Fruit fly (Drosophila melanogaster) whole organism, embryonic: ENCODE data around the gene CG5968.

Source experiments
- Abd-B ChIP-seq: fragments of 200-800 bp; sonication (Bioruptor generic); optimal IDR thresholded peaks from 2 replicates; lab custom pipeline; 2018; ENCODE audit warnings: missing biosample characterization, mild to moderate bottlenecking, missing genetic modification characterization, moderate library complexity
- Atf6 ChIP-seq: fragments of 200-800 bp; sonication (Bioruptor generic); IDR thresholded peaks from 2 replicates; pipeline ENCODE4 v1.3.6; 2022; ENCODE audit warnings: missing biosample characterization, missing genetic modification characterization
- CG10366 ChIP-seq: fragments of 200-800 bp; sonication (Bioruptor generic); IDR thresholded peaks from 2 replicates; pipeline ENCODE4 v1.3.6; 2022; ENCODE audit warnings: missing biosample characterization, missing genetic modification characterization
- CG10565 ChIP-seq: fragments of 200-800 bp; sonication (Bioruptor generic); optimal IDR thresholded peaks from 3 replicates; lab custom pipeline; 2016; ENCODE audit warnings: missing biosample characterization, mild to moderate bottlenecking, missing genetic modification characterization
- CG12219 ChIP-seq: fragments of 200-800 bp; sonication (Bioruptor generic); optimal IDR thresholded peaks from 3 replicates; lab custom pipeline; 2018; ENCODE audit warnings: missing biosample characterization, mild to moderate bottlenecking, missing genetic modification characterization
- CG12236 ChIP-seq: fragments of 200-800 bp; sonication (Bioruptor generic); optimal IDR thresholded peaks from 2 replicates; lab custom pipeline; 2016; ENCODE audit warnings: missing biosample characterization, missing genetic modification characterization
- CG12769 ChIP-seq: fragments of 200-800 bp; sonication (Bioruptor generic); optimal IDR thresholded peaks from 2 replicates; lab custom pipeline; 2019; ENCODE audit warnings: missing biosample characterization, mild to moderate bottlenecking, missing genetic modification characterization, moderate library complexity
- CG13424 ChIP-seq: fragments of 200-800 bp; sonication (Bioruptor generic); optimal IDR thresholded peaks from 2 replicates; lab custom pipeline; 2019; ENCODE audit warnings: missing biosample characterization, mild to moderate bottlenecking, missing genetic modification characterization, moderate library complexity
- CG14667 ChIP-seq: fragments of 200-800 bp; sonication (Bioruptor generic); IDR thresholded peaks from 2 replicates; pipeline ENCODE4 v1.3.6; 2022; ENCODE audit warnings: missing biosample characterization, missing genetic modification characterization
- CG15011 ChIP-seq: fragments of 200-800 bp; sonication (Bioruptor generic); optimal IDR thresholded peaks from 3 replicates; lab custom pipeline; 2018; ENCODE audit warnings: missing biosample characterization, mild to moderate bottlenecking, missing genetic modification characterization
- CG1602 ChIP-seq: fragments of 200-800 bp; sonication (Bioruptor generic); optimal IDR thresholded peaks from 3 replicates; lab custom pipeline; 2016; ENCODE audit warnings: missing biosample characterization, missing genetic modification characterization
- CG31224 ChIP-seq: fragments of 200-800 bp; sonication (Bioruptor generic); IDR thresholded peaks from 2 replicates; pipeline ENCODE4 v1.3.6; 2022; ENCODE audit warnings: missing biosample characterization, missing genetic modification characterization
- CG31365 ChIP-seq: fragments of 200-800 bp; sonication (Bioruptor generic); optimal IDR thresholded peaks from 2 replicates; lab custom pipeline; 2018; ENCODE audit warnings: missing biosample characterization, mild to moderate bottlenecking, missing genetic modification characterization
- CG34224 ChIP-seq: fragments of 200-800 bp; sonication (Bioruptor generic); IDR thresholded peaks from 3 replicates; pipeline ENCODE4 v1.3.6; 2022; ENCODE audit warnings: missing biosample characterization, missing genetic modification characterization; ENCODE audit not compliant: partially characterized antibody
- CG3838 ChIP-seq: fragments of 200-800 bp; sonication (Bioruptor generic); optimal IDR thresholded peaks from 3 replicates; lab custom pipeline; 2016; ENCODE audit warnings: missing biosample characterization, missing genetic modification characterization
- CG4424 ChIP-seq: fragments of 200-800 bp; sonication (Bioruptor generic); optimal IDR thresholded peaks from 3 replicates; lab custom pipeline; 2016; ENCODE audit warnings: missing biosample characterization, missing genetic modification characterization
- CG6254 ChIP-seq: fragments of 200-800 bp; sonication (Bioruptor generic); optimal IDR thresholded peaks from 3 replicates; lab custom pipeline; 2017; ENCODE audit warnings: mild to moderate bottlenecking, missing biosample characterization, missing genetic modification reagents, missing genetic modification characterization
- CG6854 ChIP-seq: fragments of 200-800 bp; sonication (Bioruptor generic); optimal IDR thresholded peaks from 3 replicates; lab custom pipeline; 2017; ENCODE audit warnings: missing biosample characterization, mild to moderate bottlenecking, missing genetic modification characterization
- CG7928 ChIP-seq: fragments of 200-800 bp; sonication (Bioruptor generic); optimal IDR thresholded peaks from 2 replicates; lab custom pipeline; 2017; ENCODE audit warnings: missing biosample characterization, mild to moderate bottlenecking, missing genetic modification characterization
- CG9437 ChIP-seq: fragments of 200-800 bp; sonication (Bioruptor generic); optimal IDR thresholded peaks from 2 replicates; lab custom pipeline; 2018; ENCODE audit warnings: missing biosample characterization, mild to moderate bottlenecking, missing genetic modification characterization
- CG9609 ChIP-seq: fragments of 200-800 bp; sonication (Bioruptor generic); optimal IDR thresholded peaks from 3 replicates; lab custom pipeline; 2016; ENCODE audit warnings: missing biosample characterization, missing genetic modification characterization
- Camta ChIP-seq: fragments of 200-800 bp; sonication (Bioruptor generic); optimal IDR thresholded peaks from 2 replicates; lab custom pipeline; 2016; ENCODE audit warnings: missing biosample characterization, missing genetic modification characterization
- Dad ChIP-seq: fragments of 200-800 bp; sonication (Bioruptor generic); optimal IDR thresholded peaks from 3 replicates; lab custom pipeline; 2016; ENCODE audit warnings: missing biosample characterization, missing genetic modification characterization
- Dip3 ChIP-seq: fragments of 200-800 bp; sonication (Bioruptor generic); optimal IDR thresholded peaks from 3 replicates; lab custom pipeline; 2016; ENCODE audit warnings: missing biosample characterization, missing genetic modification characterization
- Dp ChIP-seq: fragments of 200-800 bp; sonication (Bioruptor generic); optimal IDR thresholded peaks from 2 replicates; lab custom pipeline; 2018; ENCODE audit warnings: missing biosample characterization, mild to moderate bottlenecking, missing genetic modification characterization, moderate library complexity
- E2f2 ChIP-seq: fragments of 200-800 bp; sonication (Bioruptor generic); IDR thresholded peaks from 2 replicates; pipeline ENCODE4 v1.3.6; 2022; ENCODE audit warnings: missing biosample characterization, missing genetic modification characterization
- Ets65A ChIP-seq: fragments of 200-800 bp; sonication (Bioruptor generic); peaks from one replicate; lab custom pipeline; 2016; ENCODE audit warnings: missing biosample characterization, missing genetic modification characterization
- GATAe ChIP-seq: fragments of 200-800 bp; sonication (Bioruptor generic); conservative IDR thresholded peaks from 2 replicates; pipeline ENCODE4 v1.3.6; 2022; ENCODE audit warnings: missing biosample characterization, missing genetic modification characterization
- Gug ChIP-seq: fragments of 200-800 bp; sonication (Bioruptor generic); IDR thresholded peaks from 4 replicates; pipeline ENCODE4 v1.3.6; 2022; ENCODE audit warnings: missing biosample characterization, missing genetic modification characterization
- HLHmδ ChIP-seq: fragments of 200-800 bp; sonication (Bioruptor generic); optimal IDR thresholded peaks from 2 replicates; lab custom pipeline; 2018; ENCODE audit warnings: missing biosample characterization, mild to moderate bottlenecking, missing genetic modification characterization, moderate library complexity
- Nf-YB ChIP-seq: fragments of 200-800 bp; sonication (Bioruptor generic); optimal IDR thresholded peaks from 3 replicates; lab custom pipeline; 2019; ENCODE audit warnings: missing biosample characterization, mild to moderate bottlenecking, missing genetic modification characterization, moderate library complexity
- Opbp ChIP-seq: fragments of 200-800 bp; sonication (Bioruptor generic); IDR thresholded peaks from 3 replicates; pipeline ENCODE4 v1.3.6; 2022; ENCODE audit warnings: missing biosample characterization, missing genetic modification characterization; ENCODE audit not compliant: partially characterized antibody
- Rfx ChIP-seq: fragments of 200-800 bp; sonication (Bioruptor generic); IDR thresholded peaks from 2 replicates; pipeline ENCODE4 v1.3.6; 2022; ENCODE audit warnings: missing biosample characterization, missing genetic modification characterization
- Sin3A ChIP-seq: fragments of >200 bp; optimal IDR thresholded peaks from 2 replicates; lab custom pipeline; 2018
- Tbp ChIP-seq: fragments of >200 bp; optimal IDR thresholded peaks from 2 replicates; lab custom pipeline; 2018; ENCODE audit warnings: missing biosample characterization, missing genetic modification characterization
- Usf ChIP-seq: fragments of 200-800 bp; sonication (Bioruptor generic); optimal IDR thresholded peaks from 2 replicates; lab custom pipeline; 2017; ENCODE audit warnings: missing genotype, missing biosample characterization, missing genetic modification characterization
- Vsx1 ChIP-seq: fragments of 200-800 bp; sonication (Bioruptor generic); optimal IDR thresholded peaks from 2 replicates; lab custom pipeline; 2017; ENCODE audit warnings: missing biosample characterization, mild to moderate bottlenecking, missing genetic modification characterization, missing genetic modification reagents
- Xbp1 ChIP-seq: fragments of 200-800 bp; sonication (Bioruptor generic); optimal IDR thresholded peaks from 3 replicates; lab custom pipeline; 2016; ENCODE audit warnings: missing biosample characterization, mild to moderate bottlenecking, missing genetic modification characterization
- YL-1 ChIP-seq: fragments of 200-800 bp; sonication (Bioruptor generic); optimal IDR thresholded peaks from 3 replicates; lab custom pipeline; 2017; ENCODE audit warnings: missing biosample characterization, mild to moderate bottlenecking, missing genetic modification characterization
- aop ChIP-seq: fragments of 200-800 bp; sonication (Bioruptor generic); IDR thresholded peaks from 2 replicates; pipeline ENCODE4 v1.3.6; 2022; ENCODE audit warnings: missing biosample characterization, missing genetic modification characterization
- ap ChIP-seq: fragments of 200-800 bp; sonication (Bioruptor generic); IDR thresholded peaks from 2 replicates; pipeline ENCODE4 v1.3.6; 2022; ENCODE audit warnings: missing biosample characterization, missing genetic modification characterization
- disco-r ChIP-seq: fragments of 200-800 bp; sonication (Bioruptor generic); optimal IDR thresholded peaks from 2 replicates; lab custom pipeline; 2016; ENCODE audit warnings: missing biosample characterization, missing genetic modification characterization
- dpn ChIP-seq, 2 experiments: fragments of 200-800 bp; sonication (Bioruptor generic); optimal IDR thresholded peaks; 3 replicates each; lab custom pipeline; 2016; ENCODE audit warnings: missing biosample characterization in 2 of 2, missing genetic modification characterization in 2 of 2
- eyg ChIP-seq: fragments of 200-800 bp; sonication (Bioruptor generic); optimal IDR thresholded peaks from 3 replicates; lab custom pipeline; 2016; ENCODE audit warnings: missing biosample characterization, missing genetic modification characterization
- fd96Cb ChIP-seq: fragments of 200-800 bp; sonication (Bioruptor generic); optimal IDR thresholded peaks from 2 replicates; lab custom pipeline; 2018; ENCODE audit warnings: missing biosample characterization, mild to moderate bottlenecking, missing genetic modification characterization, moderate library complexity
- fru ChIP-seq: fragments of >200 bp; optimal IDR thresholded peaks from 2 replicates; lab custom pipeline; 2017
- ham ChIP-seq: fragments of 200-800 bp; sonication (Bioruptor generic); IDR thresholded peaks from 2 replicates; pipeline ENCODE4 v1.3.6; 2022; ENCODE audit warnings: missing biosample characterization, missing genetic modification characterization
- nerfin-1 ChIP-seq: fragments of 200-800 bp; sonication (Bioruptor generic); optimal IDR thresholded peaks from 3 replicates; lab custom pipeline; 2019; ENCODE audit warnings: missing biosample characterization, mild to moderate bottlenecking, missing genetic modification characterization, moderate library complexity
- odd ChIP-seq: fragments of 200-800 bp; sonication (Bioruptor generic); optimal IDR thresholded peaks from 2 replicates; lab custom pipeline; 2017; ENCODE audit warnings: missing biosample characterization, mild to moderate bottlenecking, missing genetic modification characterization
- pb ChIP-seq: fragments of 200-800 bp; sonication (Bioruptor generic); optimal IDR thresholded peaks from 3 replicates; lab custom pipeline; 2016; ENCODE audit warnings: missing biosample characterization, missing genetic modification characterization
- repo ChIP-seq: fragments of 200-800 bp; sonication (Bioruptor generic); optimal IDR thresholded peaks from 2 replicates; lab custom pipeline; 2016; ENCODE audit warnings: missing biosample characterization, missing genetic modification characterization
- slp2 ChIP-seq: fragments of 200-800 bp; sonication (Bioruptor generic); optimal IDR thresholded peaks from 2 replicates; lab custom pipeline; 2016; ENCODE audit warnings: missing biosample characterization, missing genetic modification characterization
- trem ChIP-seq: fragments of 200-800 bp; optimal IDR thresholded peaks from 3 replicates; lab custom pipeline; 2019; ENCODE audit warnings: missing biosample characterization, mild to moderate bottlenecking, missing genetic modification characterization, moderate library complexity
- vfl ChIP-seq: fragments of 200-800 bp; sonication (Bioruptor generic); optimal IDR thresholded peaks from 2 replicates; lab custom pipeline; 2016; ENCODE audit warnings: missing biosample characterization, missing genetic modification characterization

Gene CG5968

dm6 chr2L:16523091-16523490 lies 26.7 kb downstream of the CG5968 start (continued):
- TF ChIP-seq CG9437 (GFP tag; lab: Kevin White, UChicago) (no peak), Rfx (GFP tag; lab: Robert Waterston, UW) (no peak), CG1602 (GFP tag; lab: Kevin White, UChicago) (no peak), fru (lab: Kevin White, UChicago) (no peak), Ets65A (GFP tag; lab: Kevin White, UChicago) (no peak), CG13424 (tag; lab: Kevin White, UChicago) (no peak), Gug (GFP tag; lab: Robert Waterston, UW) (no peak), E2f2 (GFP tag; lab: Robert Waterston, UW) (no peak), odd (GFP tag; lab: Kevin White, UChicago) (no peak), Tbp (no peak), Xbp1 (no peak), CG34224 (GFP tag; lab: Robert Waterston, UW) (no peak), fd96Cb (tag; lab: Kevin White, UChicago) (no peak), slp2 (GFP tag; lab: Kevin White, UChicago) (no peak), Camta (GFP tag; lab: Kevin White, UChicago) (no peak), Dp (GFP tag; lab: Kevin White, UChicago) (no peak), trem (tag; lab: Kevin White, UChicago) (no peak), GATAe (GFP tag; lab: Robert Waterston, UW) (no peak), CG12219 (GFP tag; lab: Kevin White, UChicago) (no peak), CG31365 (tag; lab: Kevin White, UChicago) (no peak), Sin3A (lab: Kevin White, UChicago) (no peak), CG15011 (no peak), ham (GFP tag; lab: Robert Waterston, UW) (no peak), disco-r (GFP tag; lab: Kevin White, UChicago) (no peak), Nf-YB (GFP tag; lab: Kevin White, UChicago) (no peak), vfl (no peak), Usf (GFP tag; lab: Kevin White, UChicago) (no peak), Atf6 (GFP tag; lab: Robert Waterston, UW) (no peak), CG10565 (GFP tag; lab: Kevin White, UChicago) (no peak), CG9609 (GFP tag; lab: Kevin White, UChicago) (no peak), CG3838 (GFP tag; lab: Kevin White, UChicago) (no peak), aop (GFP tag; lab: Robert Waterston, UW) (no peak), CG10366 (no peak), pb (GFP tag; lab: Kevin White, UChicago) (no peak), Dad (GFP tag; lab: Kevin White, UChicago) (no peak), dpn (GFP tag; optimal IDR thresholded peaks at IDR 0.05; lab: Kevin White, UChicago) (no peak), eyg (GFP tag; lab: Kevin White, UChicago) (no peak), CG12236 (GFP tag; lab: Kevin White, UChicago) (no peak), Vsx1 (GFP tag; lab: Kevin White, UChicago) (peak; percentile 16), CG6254 (GFP tag; lab: Kevin White, UChicago) (no peak), CG4424 (GFP tag; lab: Kevin White, UChicago) (no peak), Dip3 (GFP tag; lab: Kevin White, UChicago) (no peak), CG31224 (GFP tag; lab: Robert Waterston, UW) (no peak), Abd-B (no peak), YL-1 (GFP tag; lab: Kevin White, UChicago) (no peak), nerfin-1 (tag; lab: Kevin White, UChicago) (peak; percentile 34), CG7928 (GFP tag; lab: Kevin White, UChicago) (no peak), CG6854 (no peak), CG12769 (no peak), HLHmδ (peak; percentile 1), ap (no peak), Opbp (GFP tag; lab: Robert Waterston, UW) (no peak), repo (GFP tag; lab: Kevin White, UChicago) (no peak), CG14667 (GFP tag; lab: Robert Waterston, UW) (no peak)
